Fruit fly (Drosophila melanogaster) whole organism, prepupa: ENCODE measurements around the gene Nf-YA.

Experiments
- CG11294 ChIP-seq: fragments of 200-800 bp; sonication (Bioruptor generic); IDR thresholded peaks from 2 replicates; pipeline ENCODE4 v1.3.6; 2022; ENCODE audit warnings: missing biosample characterization, missing genetic modification characterization
- CG11762 ChIP-seq: fragments of 200-800 bp; sonication (Bioruptor generic); optimal IDR thresholded peaks from 3 replicates; lab custom pipeline; 2016; ENCODE audit warnings: missing biosample characterization, missing genetic modification characterization; ENCODE audit not compliant: insufficient read depth
- CG11902 ChIP-seq: fragments of 200-800 bp; sonication (Bioruptor generic); optimal IDR thresholded peaks from 3 replicates; lab custom pipeline; 2016; ENCODE audit warnings: missing biosample characterization, missing genetic modification characterization
- CG15336 ChIP-seq: fragments of 200-800 bp; sonication (Bioruptor generic); IDR thresholded peaks from 2 replicates; pipeline ENCODE4 v1.3.6; 2022; ENCODE audit warnings: missing biosample characterization, missing genetic modification characterization
- CG1621 ChIP-seq: fragments of 200-800 bp; sonication (Bioruptor generic); optimal IDR thresholded peaks from 3 replicates; lab custom pipeline; 2018; ENCODE audit warnings: missing biosample characterization, mild to moderate bottlenecking, missing genetic modification characterization
- CG16779 ChIP-seq: fragments of 200-800 bp; sonication (Bioruptor generic); optimal IDR thresholded peaks from 3 replicates; lab custom pipeline; 2017; ENCODE audit warnings: missing biosample characterization, mild to moderate bottlenecking, missing genetic modification characterization
- CG31627 ChIP-seq: fragments of 200-800 bp; sonication (Bioruptor generic); optimal IDR thresholded peaks from 3 replicates; lab custom pipeline; 2016; ENCODE audit warnings: missing biosample characterization, missing genetic modification characterization
- CG32006 ChIP-seq: fragments of 200-800 bp; sonication (Bioruptor generic); optimal IDR thresholded peaks from 3 replicates; lab custom pipeline; 2017; ENCODE audit warnings: missing biosample characterization, mild to moderate bottlenecking, missing genetic modification characterization
- CG3919 ChIP-seq: fragments of 200-800 bp; sonication (Bioruptor generic); optimal IDR thresholded peaks from 3 replicates; lab custom pipeline; 2016; ENCODE audit warnings: missing biosample characterization, missing genetic modification characterization
- CG4318 ChIP-seq: fragments of 200-800 bp; sonication (Bioruptor generic); optimal IDR thresholded peaks from 3 replicates; lab custom pipeline; 2017; ENCODE audit warnings: missing biosample characterization, mild to moderate bottlenecking, missing genetic modification characterization
- CG6276 ChIP-seq: fragments of 200-800 bp; sonication (Bioruptor generic); optimal IDR thresholded peaks from 2 replicates; lab custom pipeline; 2017; ENCODE audit warnings: missing biosample characterization, mild to moderate bottlenecking, missing genetic modification characterization
- CG6808 ChIP-seq: fragments of 200-800 bp; sonication (Bioruptor generic); optimal IDR thresholded peaks from 3 replicates; lab custom pipeline; 2017; ENCODE audit warnings: missing biosample characterization, missing genetic modification characterization, mild to moderate bottlenecking, moderate library complexity, missing genetic modification reagents
- CG7368 ChIP-seq: fragments of 200-800 bp; sonication (Bioruptor generic); optimal IDR thresholded peaks from 3 replicates; lab custom pipeline; 2016; ENCODE audit warnings: missing biosample characterization, missing genetic modification characterization
- CG8119 ChIP-seq: fragments of 200-800 bp; sonication (Bioruptor generic); IDR thresholded peaks from 3 replicates; pipeline ENCODE4 v1.3.6; 2022; ENCODE audit warnings: missing biosample characterization, missing genetic modification characterization
- CG8632 ChIP-seq: fragments of 200-800 bp; sonication (Bioruptor generic); optimal IDR thresholded peaks from 3 replicates; lab custom pipeline; 2016; ENCODE audit warnings: missing biosample characterization, missing genetic modification characterization
- CG9139 ChIP-seq: fragments of 200-800 bp; sonication (Bioruptor generic); optimal IDR thresholded peaks from 3 replicates; lab custom pipeline; 2017; ENCODE audit warnings: missing biosample characterization, mild to moderate bottlenecking, missing genetic modification characterization
- Eip75B ChIP-seq: fragments of 200-800 bp; sonication (Bioruptor generic); optimal IDR thresholded peaks from 3 replicates; lab custom pipeline; 2016; ENCODE audit warnings: missing biosample characterization, missing genetic modification characterization
- Eip78C ChIP-seq: fragments of 200-800 bp; sonication (Bioruptor generic); peaks from one replicate; lab custom pipeline; 2016; ENCODE audit warnings: missing biosample characterization, missing genetic modification characterization
- Ets21C ChIP-seq: fragments of 200-800 bp; sonication (Bioruptor generic); optimal IDR thresholded peaks from 3 replicates; lab custom pipeline; 2016; ENCODE audit warnings: missing biosample characterization, missing genetic modification characterization
- Ets96B ChIP-seq: fragments of 200-800 bp; optimal IDR thresholded peaks from 2 replicates; lab custom pipeline; 2019; ENCODE audit warnings: missing biosample characterization, mild to moderate bottlenecking, missing genetic modification characterization, moderate library complexity
- Gug ChIP-seq: fragments of 200-800 bp; sonication (Bioruptor generic); IDR thresholded peaks from 2 replicates; pipeline ENCODE4 v1.3.6; 2022; ENCODE audit warnings: missing biosample characterization, missing genetic modification characterization
- Hr38 ChIP-seq: sonication (Bioruptor generic); optimal IDR thresholded peaks from 2 replicates; lab custom pipeline; 2016; ENCODE audit warnings: missing biosample characterization, missing genetic modification characterization
- Hr39 ChIP-seq: fragments of 200-800 bp; sonication (Bioruptor generic); optimal IDR thresholded peaks from 2 replicates; lab custom pipeline; 2016; ENCODE audit warnings: missing biosample characterization, missing genetic modification characterization
- Hr4 ChIP-seq: fragments of 200-800 bp; sonication (Bioruptor generic); optimal IDR thresholded peaks from 3 replicates; lab custom pipeline; 2016; ENCODE audit warnings: missing biosample characterization, missing genetic modification characterization
- Lpt ChIP-seq: fragments of 200-800 bp; sonication (Bioruptor generic); optimal IDR thresholded peaks from 3 replicates; lab custom pipeline; 2016; ENCODE audit warnings: missing biosample characterization, missing genetic modification characterization
- Met ChIP-seq: fragments of 200-800 bp; sonication (Bioruptor generic); optimal IDR thresholded peaks from 3 replicates; lab custom pipeline; 2016; ENCODE audit warnings: missing biosample characterization, missing genetic modification characterization
- OdsH ChIP-seq: fragments of 200-800 bp; sonication (Bioruptor generic); optimal IDR thresholded peaks from 3 replicates; lab custom pipeline; 2016; ENCODE audit warnings: missing biosample characterization, missing genetic modification characterization
- Smox ChIP-seq: fragments of 200-800 bp; sonication (Bioruptor generic); optimal IDR thresholded peaks from 3 replicates; lab custom pipeline; 2016; ENCODE audit warnings: missing biosample characterization, missing genetic modification characterization
- Sox102F ChIP-seq: fragments of 200-800 bp; sonication (Bioruptor generic); optimal IDR thresholded peaks from 2 replicates; lab custom pipeline; 2016; ENCODE audit warnings: missing biosample characterization, mild to moderate bottlenecking, missing genetic modification characterization
- Sox14 ChIP-seq: fragments of 200-800 bp; sonication (Bioruptor generic); optimal IDR thresholded peaks from 3 replicates; lab custom pipeline; 2016; ENCODE audit warnings: missing biosample characterization, missing genetic modification characterization
- Sox15 ChIP-seq: fragments of 200-800 bp; sonication (Bioruptor generic); optimal IDR thresholded peaks from 3 replicates; lab custom pipeline; 2016; ENCODE audit warnings: missing biosample characterization, missing genetic modification characterization
- achi ChIP-seq: fragments of 200-800 bp; sonication (Bioruptor generic); optimal IDR thresholded peaks from 3 replicates; lab custom pipeline; 2016; ENCODE audit warnings: missing biosample characterization, missing genetic modification characterization
- acj6 ChIP-seq: fragments of 200-800 bp; sonication (Bioruptor generic); optimal IDR thresholded peaks from 3 replicates; lab custom pipeline; 2016; ENCODE audit warnings: missing biosample characterization, missing genetic modification characterization
- cyc ChIP-seq: fragments of 200-800 bp; sonication (Bioruptor generic); optimal IDR thresholded peaks from 3 replicates; lab custom pipeline; 2016; ENCODE audit warnings: missing biosample characterization, missing genetic modification characterization
- dsx ChIP-seq: fragments of 200-800 bp; optimal IDR thresholded peaks from 3 replicates; lab custom pipeline; 2019; ENCODE audit warnings: missing biosample characterization, mild to moderate bottlenecking, missing genetic modification characterization, moderate library complexity; ENCODE audit not compliant: poor library complexity, severe bottlenecking
- eg ChIP-seq: fragments of 200-800 bp; sonication (Bioruptor generic); IDR thresholded peaks from 3 replicates; pipeline ENCODE4 v1.3.6; 2022; ENCODE audit warnings: missing biosample characterization, missing genetic modification characterization
- fd59A ChIP-seq: fragments of 200-800 bp; sonication (Bioruptor generic); optimal IDR thresholded peaks from 2 replicates; lab custom pipeline; 2017; ENCODE audit warnings: missing biosample characterization, mild to moderate bottlenecking, missing genetic modification characterization, missing genetic modification reagents
- fd85E ChIP-seq: fragments of 200-800 bp; sonication (Bioruptor generic); optimal IDR thresholded peaks from 3 replicates; lab custom pipeline; 2016; ENCODE audit warnings: missing biosample characterization, missing genetic modification characterization
- fkh ChIP-seq: fragments of 200-800 bp; sonication (Bioruptor generic); optimal IDR thresholded peaks from 3 replicates; lab custom pipeline; 2017; ENCODE audit warnings: missing biosample characterization, mild to moderate bottlenecking, missing genetic modification characterization, moderate library complexity
- lz ChIP-seq: fragments of 200-800 bp; sonication (Bioruptor generic); optimal IDR thresholded peaks from 3 replicates; lab custom pipeline; 2016; ENCODE audit warnings: missing biosample characterization, missing genetic modification characterization
- net ChIP-seq: fragments of 200-800 bp; sonication (Bioruptor generic); optimal IDR thresholded peaks from 3 replicates; lab custom pipeline; 2016; ENCODE audit warnings: missing biosample characterization, missing genetic modification characterization
- pdm3 ChIP-seq: fragments of 200-800 bp; sonication (Bioruptor generic); optimal IDR thresholded peaks from 3 replicates; lab custom pipeline; 2016; ENCODE audit warnings: missing biosample characterization, missing genetic modification characterization
- salr ChIP-seq, 2 experiments: fragments of 200-800 bp; sonication (Bioruptor generic); optimal IDR thresholded peaks; 3 replicates each; lab custom pipeline; 2016 to 2018; ENCODE audit warnings: missing biosample characterization in 2 of 2, missing genetic modification characterization in 2 of 2, mild to moderate bottlenecking in 1 of 2
- spab ChIP-seq: fragments of 200-800 bp; sonication (Bioruptor generic); optimal IDR thresholded peaks from 2 replicates; lab custom pipeline; 2017; ENCODE audit warnings: missing biosample characterization, mild to moderate bottlenecking, missing genetic modification characterization, missing genetic modification reagents
- ss ChIP-seq, 2 experiments: fragments of 200-800 bp; sonication (Bioruptor generic); optimal IDR thresholded peaks; 2 replicates in 1 of 2; 3 replicates in 1 of 2; lab custom pipeline; 2017 to 2018; ENCODE audit warnings: mild to moderate bottlenecking in 2 of 2, missing biosample characterization in 2 of 2, missing genetic modification characterization in 2 of 2, moderate library complexity in 1 of 2
- svp ChIP-seq: fragments of 200-800 bp; sonication (Bioruptor generic); peaks from one replicate; lab custom pipeline; 2016; ENCODE audit warnings: missing biosample characterization, missing genetic modification characterization
- topi ChIP-seq: fragments of 200-800 bp; sonication (Bioruptor generic); optimal IDR thresholded peaks from 3 replicates; lab custom pipeline; 2016; ENCODE audit warnings: missing biosample characterization, missing genetic modification characterization
- vri ChIP-seq: fragments of 200-800 bp; sonication (Bioruptor generic); optimal IDR thresholded peaks from 3 replicates; lab custom pipeline; 2016; ENCODE audit warnings: missing biosample characterization, mild to moderate bottlenecking, missing genetic modification characterization

Gene Nf-YA

DNA sequence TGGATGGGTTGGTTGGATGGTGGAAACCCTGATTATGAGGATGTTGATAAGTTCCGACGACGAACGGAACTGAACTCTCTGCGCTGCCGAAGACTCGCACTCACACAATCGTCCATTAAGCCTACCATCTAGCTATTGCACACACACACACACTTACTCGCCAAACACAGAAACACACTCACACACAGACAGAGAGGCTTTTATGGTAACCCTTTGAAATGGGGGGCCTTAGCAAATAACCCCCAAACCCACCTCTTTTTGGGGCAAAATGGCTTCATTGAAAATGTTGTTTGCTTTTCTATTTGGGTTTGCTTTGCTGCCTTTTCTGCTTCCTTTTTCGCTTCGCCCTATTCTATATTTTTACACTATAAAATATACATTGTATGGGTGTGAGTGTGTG lies 27.0 kb upstream of the Nf-YA start:
- TF ChIP-seq CG16779 (no peak), acj6 (no peak), Eip78C (GFP tag; lab: Kevin White, UChicago) (peak; percentile 19), Smox (GFP tag; lab: Kevin White, UChicago) (no peak), CG3919 (GFP tag; lab: Kevin White, UChicago) (no peak), fkh (GFP tag; lab: Kevin White, UChicago) (no peak), Ets21C (no peak)

- TF ChIP-seq Sox15 (GFP tag; lab: Kevin White, UChicago): no peak
- TF ChIP-seq ss (GFP tag; optimal IDR thresholded peaks at IDR 0.05; lab: Kevin White, UChicago): no peak
- TF ChIP-seq eg (GFP tag; lab: Robert Waterston, UW): no peak
- TF ChIP-seq Smox (GFP tag; lab: Kevin White, UChicago): peak; percentile 32
- TF ChIP-seq Eip78C (GFP tag; lab: Kevin White, UChicago): peak; percentile 66
- TF ChIP-seq Sox102F: no peak
- peak; percentile 9 for TF ChIP-seq CG4318
- peak; percentile 28 for TF ChIP-seq pdm3 (GFP tag; lab: Kevin White, UChicago)
- TF ChIP-seq net: peak; percentile 8
- TF ChIP-seq topi (GFP tag; lab: Kevin White, UChicago): peak; percentile 23
- TF ChIP-seq fd59A (GFP tag; lab: Kevin White, UChicago): no peak
- no peak for TF ChIP-seq Ets21C
- peak; percentile 59 for TF ChIP-seq Hr4
- peak; percentile 62 for TF ChIP-seq CG32006
- peak in 1 of 2 experiments; percentile 45 for TF ChIP-seq salr (GFP tag; optimal IDR thresholded peaks at IDR 0.05; lab: Kevin White, UChicago)
- TF ChIP-seq fd85E: no peak
- TF ChIP-seq CG8632 (GFP tag; lab: Kevin White, UChicago): no peak
- peak; percentile 17 for TF ChIP-seq Met (GFP tag; lab: Kevin White, UChicago)
- TF ChIP-seq CG11902: no peak
- peak; percentile 3 for TF ChIP-seq cyc (GFP tag; lab: Kevin White, UChicago)
- TF ChIP-seq spab (GFP tag; lab: Kevin White, UChicago): no peak
- TF ChIP-seq fkh (GFP tag; lab: Kevin White, UChicago): no peak
- TF ChIP-seq Lpt (GFP tag; lab: Kevin White, UChicago): no peak
- TF ChIP-seq CG6276 (GFP tag; lab: Kevin White, UChicago): no peak
- TF ChIP-seq OdsH (GFP tag; lab: Kevin White, UChicago): peak; percentile 46
- TF ChIP-seq Hr39 (GFP tag; lab: Kevin White, UChicago): peak; percentile 19
- TF ChIP-seq svp (GFP tag; lab: Kevin White, UChicago): peak; percentile 67
- no peak for TF ChIP-seq acj6
- no peak for TF ChIP-seq CG16779
- TF ChIP-seq CG31627 (GFP tag; lab: Kevin White, UChicago): peak; percentile 29
- no peak for TF ChIP-seq CG9139 (GFP tag; lab: Kevin White, UChicago)
- TF ChIP-seq Hr38 (GFP tag; lab: Kevin White, UChicago): no peak
- TF ChIP-seq Sox14: peak; percentile 20
Measured at dm6 chr3L:9468261-9468890, 26.3 kb upstream of the Nf-YA start.

DNA sequence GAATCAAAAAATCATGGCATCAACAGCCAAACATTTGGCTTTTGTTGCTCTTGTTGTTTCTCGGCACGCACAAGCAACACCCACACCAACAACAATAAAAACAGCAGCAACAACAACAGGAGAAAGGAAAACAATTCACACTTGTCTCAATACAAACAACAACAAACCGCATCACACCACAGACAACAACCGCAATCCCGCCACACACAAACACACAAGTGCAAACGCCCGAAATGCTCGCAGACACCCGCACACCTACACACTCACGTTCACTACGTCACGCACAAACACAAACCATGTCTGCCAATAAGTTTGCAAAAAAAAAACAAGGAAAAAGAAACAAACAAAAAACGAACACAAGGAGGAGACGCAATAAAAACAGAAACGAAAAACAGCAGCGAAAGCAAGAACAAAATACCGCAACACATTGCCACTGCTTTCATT lies 25.7 kb upstream of the Nf-YA start:
- TF ChIP-seq vri (no peak), CG11762 (GFP tag; lab: Kevin White, UChicago) (no peak), net (peak; percentile 44), Lpt (GFP tag; lab: Kevin White, UChicago) (peak; percentile 48), CG11294 (GFP tag; lab: Robert Waterston, UW) (no peak; the same call in 1 of the 2 replicates), Eip75B (GFP tag; lab: Kevin White, UChicago) (no peak), Sox15 (GFP tag; lab: Kevin White, UChicago) (no peak), CG8119 (peak; percentile 66), CG11902 (no peak), CG15336 (GFP tag; lab: Robert Waterston, UW) (peak; percentile 60), fd85E (peak; percentile 21), CG6808 (GFP tag; lab: Kevin White, UChicago) (peak; percentile 59), OdsH (GFP tag; lab: Kevin White, UChicago) (no peak), dsx (GFP tag; lab: Kevin White, UChicago) (no peak), CG7368 (no peak), svp (GFP tag; lab: Kevin White, UChicago) (no peak), CG16779 (peak; percentile 8), Smox (GFP tag; lab: Kevin White, UChicago) (no peak), achi (GFP tag; lab: Kevin White, UChicago) (peak; percentile 9), spab (GFP tag; lab: Kevin White, UChicago) (peak; percentile 2), Ets96B (tag; lab: Kevin White, UChicago) (no peak), Gug (GFP tag; lab: Robert Waterston, UW) (no peak), CG1621 (tag; lab: Kevin White, UChicago) (peak; percentile 23), lz (GFP tag; lab: Kevin White, UChicago) (no peak)
